Fruit fly (Drosophila melanogaster): Measurements from ENCODE around the gene eRF3.
A peak's percentile ranks its signal among the peaks of the same experiment; 100 is the strongest.

eRF3 gene

DNA sequence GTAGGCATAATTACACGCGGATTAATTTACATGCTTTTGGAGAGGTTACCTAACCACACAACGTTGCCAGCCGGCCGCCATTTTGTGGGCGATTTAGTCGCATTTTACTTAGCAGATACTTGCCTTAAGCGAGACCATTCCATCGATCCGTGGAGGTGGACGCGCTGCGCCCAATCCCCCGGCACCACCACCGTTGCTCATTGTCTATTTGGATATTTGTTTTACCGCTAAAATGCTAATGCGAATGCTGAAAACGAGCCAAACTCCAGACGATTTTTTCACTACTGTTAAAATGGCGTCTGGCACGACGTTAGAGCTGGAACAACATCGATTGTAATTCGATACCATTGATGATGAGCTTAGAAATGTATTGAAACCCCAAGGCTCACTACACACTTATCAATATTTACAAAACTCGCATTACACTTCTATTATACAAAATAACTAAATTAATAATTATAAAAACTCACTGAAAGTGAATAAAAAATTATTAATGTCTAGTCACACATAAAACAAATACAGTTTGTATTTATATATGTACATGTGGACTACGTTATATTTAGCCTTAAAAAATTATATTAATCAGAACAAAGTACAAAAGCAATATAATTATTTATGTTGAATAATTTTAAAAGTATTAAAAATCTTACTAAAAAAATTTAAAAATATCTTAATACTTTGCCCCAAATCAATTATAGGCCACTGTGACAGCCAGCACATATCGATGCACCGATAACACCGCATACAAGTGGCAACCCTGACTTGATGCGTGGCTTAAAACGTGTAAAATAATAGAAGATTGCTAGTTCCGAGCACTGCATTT is at the start of gene eRF3 (continued):
- TF ChIP-seq B-H1 (GFP tag; IDR thresholded peaks at IDR 0.05) (0 out of 3 replicates have a peak, but pooled peaks have one; percentile 51), HLHmδ (GFP tag; optimal IDR thresholded peaks at IDR 0.05) (no peak), Oaz (GFP tag; IDR thresholded peaks at IDR 0.05) (0 out of 2 replicates have a peak, but pooled peaks have one; percentile 45), CG8089 (GFP tag; optimal IDR thresholded peaks at IDR 0.05) (no peak), Mes4 (GFP tag; optimal IDR thresholded peaks at IDR 0.05) (no peak), Max (GFP tag; optimal IDR thresholded peaks at IDR 0.05) (peak; percentile 48), CG10209 (GFP tag; optimal IDR thresholded peaks at IDR 0.05) (peak; percentile 79), Side (GFP tag; optimal IDR thresholded peaks at IDR 0.05) (no peak), CG6791 (GFP tag; IDR thresholded peaks at IDR 0.05; ENCODE audit: partially characterized antibody) (peak; percentile 29; the same call in 2 of the 3 replicates), CG1233 (GFP tag; optimal IDR thresholded peaks at IDR 0.05) (peak; percentile 73), ERR (GFP tag; optimal IDR thresholded peaks at IDR 0.05) (no peak), sr (GFP tag; IDR thresholded peaks at IDR 0.05) (no peak), caup (GFP tag; optimal IDR thresholded peaks at IDR 0.05; ENCODE audit: severe bottlenecking) (peak; percentile 48), CG12391 (tag; optimal IDR thresholded peaks at IDR 0.05) (peak; percentile 91), gfzf (GFP tag; optimal IDR thresholded peaks at IDR 0.05) (no peak), fu2 (GFP tag; optimal IDR thresholded peaks at IDR 0.05) (peak; percentile 5), scrt (GFP tag; optimal IDR thresholded peaks at IDR 0.05) (peak; percentile 14), CTCF (GFP tag; optimal IDR thresholded peaks at IDR 0.05) (no peak), CG11504 (tag; optimal IDR thresholded peaks at IDR 0.05) (peak; percentile 88), otp (GFP tag; IDR thresholded peaks at IDR 0.05) (peak; percentile 66; the same call in 2 of the 3 replicates), salm (tag; optimal IDR thresholded peaks at IDR 0.05) (no peak), pb (GFP tag; optimal IDR thresholded peaks at IDR 0.05) (no peak), CG18599 (GFP tag; optimal IDR thresholded peaks at IDR 0.05) (peak; percentile 46), CG7556 (GFP tag; optimal IDR thresholded peaks at IDR 0.05) (peak; percentile 83), CG32767 (GFP tag; IDR thresholded peaks at IDR 0.05) (no peak; the same call in 1 of the 2 replicates), CG10979 (tag; optimal IDR thresholded peaks at IDR 0.05) (peak; percentile 78), Fer3 (tag; optimal IDR thresholded peaks at IDR 0.05) (peak; percentile 74), CG1603 (tag; optimal IDR thresholded peaks at IDR 0.05) (peak; percentile 60), E2f2 (GFP tag; IDR thresholded peaks at IDR 0.05) (peak; percentile 45), Kr (GFP tag; optimal IDR thresholded peaks at IDR 0.05) (no peak), CG15479 (GFP tag; optimal IDR thresholded peaks at IDR 0.05) (no peak), CoRest (tag; optimal IDR thresholded peaks at IDR 0.05) (peak; percentile 92), lov (optimal IDR thresholded peaks at IDR 0.05) (no peak), lov (GFP tag; IDR thresholded peaks at IDR 0.05) (0 out of 3 replicates have a peak, but pooled peaks have one; percentile 53), Ravus (GFP tag; IDR thresholded peaks at IDR 0.05) (peak; percentile 27), Fer2 (tag; optimal IDR thresholded peaks at IDR 0.05) (peak; percentile 68), ftz-f1 (GFP tag; optimal IDR thresholded peaks at IDR 0.05) (no peak), NFAT (GFP tag; IDR thresholded peaks at IDR 0.05) (peak; percentile 70), tap (tag; optimal IDR thresholded peaks at IDR 0.05) (peak; percentile 73), bcd (GFP tag; optimal IDR thresholded peaks at IDR 0.05) (peak; percentile 63), CG10565 (GFP tag; optimal IDR thresholded peaks at IDR 0.05) (no peak), CG11723 (GFP tag; optimal IDR thresholded peaks at IDR 0.05) (peak; percentile 51), CG7928 (GFP tag; optimal IDR thresholded peaks at IDR 0.05) (no peak), CG8924 (tag; optimal IDR thresholded peaks at IDR 0.05) (peak; percentile 90), Atf-2 (GFP tag; optimal IDR thresholded peaks at IDR 0.05) (peak; percentile 10), so (GFP tag; IDR thresholded peaks at IDR 0.05) (0 out of 3 replicates have a peak, but pooled peaks have one; percentile 36), CG1832 (GFP tag; optimal IDR thresholded peaks at IDR 0.05) (no peak), lola (GFP tag; optimal IDR thresholded peaks at IDR 0.05) (peak in 1 of 3 experiments; percentile 88)

Data from whole organism, embryonic.